Fruit fly (Drosophila melanogaster): ENCODE data around the gene Kah.

Kah gene

DNA sequence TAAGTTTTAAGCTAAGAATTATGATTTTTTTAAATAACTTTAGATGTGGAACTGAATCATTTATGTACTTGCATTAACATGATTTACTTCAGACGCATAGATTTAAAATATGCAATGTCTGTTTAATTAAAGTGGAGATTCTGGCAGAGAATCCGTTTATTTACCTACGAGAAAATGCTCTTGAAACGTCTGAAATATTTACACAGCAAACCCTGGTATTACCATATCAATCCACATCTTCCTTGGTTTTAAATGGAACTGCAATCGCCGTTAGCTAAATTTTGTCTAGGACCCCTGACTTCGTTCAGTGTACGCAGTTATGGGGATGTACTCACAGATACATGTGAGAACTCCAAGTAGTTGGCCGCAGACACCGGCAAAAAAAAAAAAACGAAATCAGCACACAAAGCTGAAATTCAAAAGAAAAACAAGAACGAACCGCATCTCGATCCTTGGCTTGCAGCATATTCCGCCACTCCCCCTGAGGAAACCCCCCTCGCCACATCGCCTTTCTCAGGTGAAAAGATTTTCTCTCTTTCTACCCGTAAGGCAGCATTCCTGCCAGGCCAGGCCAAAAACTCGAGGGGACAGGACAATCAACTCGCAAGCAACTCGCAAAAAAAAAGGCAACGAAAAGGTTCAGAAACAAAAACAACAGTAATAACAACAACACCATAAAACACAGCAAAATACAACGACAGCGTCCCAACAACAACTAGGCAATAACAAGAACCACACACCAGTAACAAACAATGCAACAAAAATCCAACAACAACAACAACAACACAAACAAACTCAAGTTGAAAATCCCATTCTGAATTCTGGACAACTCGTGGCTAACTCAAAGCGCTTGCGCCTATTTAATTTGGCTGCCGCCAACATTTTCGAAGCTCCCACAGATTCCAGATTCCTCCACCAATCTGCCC lies 29.5 kb upstream of the Kah start:
- no peak for TF ChIP-seq CG14711 (tag; optimal IDR thresholded peaks at IDR 0.05)
- no peak for TF ChIP-seq CG7101 (tag; optimal IDR thresholded peaks at IDR 0.05)
- no peak for TF ChIP-seq Clk (GFP tag; optimal IDR thresholded peaks at IDR 0.05)
- no peak for TF ChIP-seq cnc (optimal IDR thresholded peaks at IDR 0.05)
- no peak for TF ChIP-seq Crg-1 (GFP tag; optimal IDR thresholded peaks at IDR 0.05)
- TF ChIP-seq CG33017 (tag; optimal IDR thresholded peaks at IDR 0.05), result no peak
- TF ChIP-seq cic (GFP tag; optimal IDR thresholded peaks at IDR 0.05), result no peak
- no peak for TF ChIP-seq kay (GFP tag; ENCODE audit: borderline replicate concordance)
- TF ChIP-seq tj (GFP tag; optimal IDR thresholded peaks at IDR 0.05), result no peak
- no peak for TF ChIP-seq CG11617 (GFP tag; optimal IDR thresholded peaks at IDR 0.05)
- TF ChIP-seq Mnt (GFP tag; optimal IDR thresholded peaks at IDR 0.05), result no peak

DNA sequence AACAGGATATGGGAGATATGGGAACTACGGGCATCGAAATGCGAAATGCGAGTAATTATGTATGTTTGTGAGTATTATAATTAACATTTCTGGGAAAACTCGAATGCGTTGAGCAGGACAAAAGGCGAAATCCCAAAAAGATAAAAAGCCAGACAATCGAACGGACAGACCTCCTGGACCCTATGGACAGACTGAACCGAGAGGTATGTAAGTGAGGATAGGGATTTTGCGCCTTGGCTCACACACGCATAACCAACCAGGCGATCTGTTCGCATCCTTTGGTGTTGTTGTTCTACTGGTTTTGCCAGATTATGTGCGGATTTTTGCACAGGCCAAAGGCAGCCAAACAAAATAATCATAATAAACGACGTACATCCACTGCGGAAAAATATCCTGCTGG lies 28.9 kb upstream of the Kah start:
- TF ChIP-seq Clk (GFP tag; optimal IDR thresholded peaks at IDR 0.05) (no peak), Mnt (GFP tag; optimal IDR thresholded peaks at IDR 0.05) (no peak), kay (GFP tag; ENCODE audit: borderline replicate concordance) (peak; percentile 42), Hr96 (GFP tag; optimal IDR thresholded peaks at IDR 0.05) (no peak)

DNA sequence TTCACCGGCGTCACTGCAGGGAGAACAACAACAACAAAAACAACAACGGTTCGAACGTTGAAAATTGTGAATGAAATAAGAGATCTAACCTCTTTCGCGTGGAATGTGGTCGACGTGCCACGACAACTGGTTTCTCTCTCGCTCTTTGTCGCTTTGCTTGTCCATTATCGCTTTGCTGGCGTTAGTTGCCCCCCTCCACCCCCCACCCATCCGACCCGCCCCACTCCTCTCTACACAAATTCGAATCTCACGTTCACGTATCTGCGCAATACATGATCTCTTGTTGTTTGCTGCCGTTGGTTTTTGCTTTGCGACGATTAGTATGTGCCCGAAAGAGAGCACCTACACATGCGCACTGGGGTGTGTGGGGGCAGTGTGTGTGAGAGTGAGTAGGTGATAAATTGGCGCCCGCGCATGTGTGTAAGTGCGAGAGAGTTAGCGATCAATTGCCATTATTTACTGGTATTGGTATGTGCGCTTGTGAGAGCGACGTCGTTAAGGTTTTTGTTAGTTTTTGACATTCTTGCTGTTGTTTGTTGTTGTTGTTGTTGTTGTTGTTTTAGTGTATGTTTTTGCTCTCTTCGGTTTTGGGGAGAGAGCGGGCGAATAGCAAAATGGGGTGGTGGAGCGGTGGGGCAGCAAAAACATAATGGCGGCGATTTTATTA lies 27.5 kb upstream of the Kah start:
- no peak for TF ChIP-seq cnc (optimal IDR thresholded peaks at IDR 0.05)
- TF ChIP-seq CG7045 (GFP tag; optimal IDR thresholded peaks at IDR 0.05), result peak; percentile 33
- TF ChIP-seq Crg-1 (GFP tag; optimal IDR thresholded peaks at IDR 0.05), result peak; percentile 46
- peak; percentile 92 for TF ChIP-seq Clk (GFP tag; optimal IDR thresholded peaks at IDR 0.05)
- peak; percentile 56 for TF ChIP-seq pad (GFP tag; optimal IDR thresholded peaks at IDR 0.05)
- peak; percentile 16 for TF ChIP-seq CG5204 (GFP tag; optimal IDR thresholded peaks at IDR 0.05)
- peak; percentile 95 for TF ChIP-seq kay (GFP tag; ENCODE audit: borderline replicate concordance)
- TF ChIP-seq Hr96 (GFP tag; optimal IDR thresholded peaks at IDR 0.05), result no peak
- TF ChIP-seq CG14711 (tag; optimal IDR thresholded peaks at IDR 0.05), result peak; percentile 28
- peak; percentile 10 for TF ChIP-seq CG7101 (tag; optimal IDR thresholded peaks at IDR 0.05)
- peak; percentile 84 for TF ChIP-seq CG12768 (GFP tag; optimal IDR thresholded peaks at IDR 0.05)
- TF ChIP-seq ovo (GFP tag; optimal IDR thresholded peaks at IDR 0.05), result peak; percentile 21
- TF ChIP-seq tj (GFP tag; optimal IDR thresholded peaks at IDR 0.05), result peak; percentile 94
- TF ChIP-seq cic (GFP tag; optimal IDR thresholded peaks at IDR 0.05), result peak; percentile 97
- peak; percentile 61 for TF ChIP-seq Mnt (GFP tag; optimal IDR thresholded peaks at IDR 0.05)
- peak; percentile 49 for TF ChIP-seq bab1 (GFP tag; optimal IDR thresholded peaks at IDR 0.05)
- TF ChIP-seq CG33017 (tag; optimal IDR thresholded peaks at IDR 0.05), result peak; percentile 11
- TF ChIP-seq toe (GFP tag; optimal IDR thresholded peaks at IDR 0.05), result no peak
- peak; percentile 47 for TF ChIP-seq CG11617 (GFP tag; optimal IDR thresholded peaks at IDR 0.05)
- no peak for TF ChIP-seq CG1620 (GFP tag; optimal IDR thresholded peaks at IDR 0.05)

DNA sequence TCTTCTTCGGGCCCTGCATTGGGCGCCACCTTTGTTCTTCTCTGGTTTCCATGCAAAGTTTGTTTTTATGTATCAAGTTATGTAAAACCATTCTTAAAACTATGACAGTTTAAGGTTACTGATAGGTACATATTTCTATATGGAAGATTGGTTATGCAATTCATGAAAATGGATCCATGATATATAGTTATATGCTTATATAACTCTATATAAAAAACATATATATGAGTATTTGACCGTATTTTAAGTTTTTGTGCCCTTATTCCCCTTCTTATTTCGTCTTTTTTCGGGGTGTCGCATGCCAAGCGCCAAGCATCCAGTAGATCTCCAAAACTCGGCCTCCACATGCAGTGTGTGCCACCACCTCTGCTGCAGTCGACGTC lies 27.0 kb upstream of the Kah start:
- TF ChIP-seq Hr96 (GFP tag; optimal IDR thresholded peaks at IDR 0.05) (no peak), cnc (optimal IDR thresholded peaks at IDR 0.05) (no peak), Crg-1 (GFP tag; optimal IDR thresholded peaks at IDR 0.05) (no peak), CG7045 (GFP tag; optimal IDR thresholded peaks at IDR 0.05) (no peak), CG14711 (tag; optimal IDR thresholded peaks at IDR 0.05) (no peak), kay (GFP tag; ENCODE audit: borderline replicate concordance) (no peak), Mnt (GFP tag; optimal IDR thresholded peaks at IDR 0.05) (no peak), CG11617 (GFP tag; optimal IDR thresholded peaks at IDR 0.05) (no peak), tj (GFP tag; optimal IDR thresholded peaks at IDR 0.05) (no peak), CG7101 (tag; optimal IDR thresholded peaks at IDR 0.05) (no peak), CG12768 (GFP tag; optimal IDR thresholded peaks at IDR 0.05) (no peak), pad (GFP tag; optimal IDR thresholded peaks at IDR 0.05) (no peak)

DNA sequence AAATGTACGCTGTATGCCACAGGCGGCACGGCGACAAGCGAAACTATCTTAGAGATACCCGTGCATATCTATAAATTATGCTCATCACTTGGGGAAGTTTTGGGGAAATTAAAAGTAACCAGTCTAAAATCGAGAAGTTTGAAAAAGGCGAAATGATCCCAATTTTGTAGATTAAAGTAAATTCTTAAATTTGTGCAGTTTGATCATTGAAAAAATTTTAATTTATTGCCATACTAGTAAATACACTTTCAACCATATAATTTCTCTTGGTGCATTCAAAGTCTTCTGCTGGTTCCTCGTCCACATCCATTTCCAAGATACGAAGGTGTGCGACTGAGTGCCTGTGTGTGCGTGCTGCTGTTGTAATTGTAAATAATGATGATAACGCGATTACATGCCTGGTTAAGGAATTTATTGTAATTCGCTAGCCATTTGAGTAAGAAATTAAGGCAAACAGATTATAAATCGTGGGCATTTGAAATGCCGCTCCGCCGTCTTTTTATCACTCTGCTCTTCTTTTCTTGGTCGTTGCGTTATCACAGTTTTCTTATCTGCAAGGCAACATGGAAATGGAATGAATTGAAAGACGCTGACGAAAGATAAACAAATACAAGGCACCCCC lies 26.5 kb upstream of the Kah start:
- TF ChIP-seq kay (GFP tag; ENCODE audit: borderline replicate concordance) (peak; percentile 16), bab1 (GFP tag; optimal IDR thresholded peaks at IDR 0.05) (no peak)

DNA sequence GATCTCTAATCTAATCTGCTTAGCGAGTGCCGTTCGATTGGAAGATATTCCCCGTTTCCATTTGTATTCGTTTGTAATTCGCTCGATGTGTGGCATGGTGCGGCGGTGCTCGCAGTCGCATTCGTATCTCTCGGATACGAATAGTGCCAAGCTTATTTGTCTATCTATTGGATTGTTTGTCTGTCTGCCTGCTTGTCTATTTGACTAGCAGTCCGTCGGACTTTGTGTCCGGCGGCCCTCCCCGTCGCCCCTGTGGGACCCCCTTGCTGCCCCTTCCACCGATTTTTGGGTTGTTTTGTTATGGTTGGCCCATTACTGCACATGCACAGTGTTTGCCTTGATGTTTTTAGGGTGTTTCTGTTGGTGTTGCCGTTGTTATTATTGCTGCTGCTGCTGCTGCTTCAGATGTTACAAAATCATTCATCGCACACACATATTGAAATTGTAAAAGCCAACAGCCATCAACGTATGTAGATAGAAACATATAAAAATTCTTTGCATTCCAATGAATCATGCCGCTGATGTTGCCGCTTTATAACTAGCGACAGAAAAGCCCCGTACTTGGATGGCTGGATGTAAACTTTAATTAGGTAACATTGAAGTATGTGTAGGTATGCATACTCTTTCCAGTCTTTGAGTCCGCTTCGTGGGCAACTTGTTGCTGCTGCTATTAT lies 25.8 kb upstream of the Kah start:
- no peak for TF ChIP-seq cic (GFP tag; optimal IDR thresholded peaks at IDR 0.05)
- TF ChIP-seq cnc (optimal IDR thresholded peaks at IDR 0.05), result no peak
- no peak for TF ChIP-seq bab1 (GFP tag; optimal IDR thresholded peaks at IDR 0.05)
- no peak for TF ChIP-seq CG12768 (GFP tag; optimal IDR thresholded peaks at IDR 0.05)
- TF ChIP-seq CG5204 (GFP tag; optimal IDR thresholded peaks at IDR 0.05), result no peak
- TF ChIP-seq CG1620 (GFP tag; optimal IDR thresholded peaks at IDR 0.05), result no peak
- TF ChIP-seq CG7045 (GFP tag; optimal IDR thresholded peaks at IDR 0.05), result no peak
- no peak for TF ChIP-seq kay (GFP tag; ENCODE audit: borderline replicate concordance)
- TF ChIP-seq toe (GFP tag; optimal IDR thresholded peaks at IDR 0.05), result no peak
- no peak for TF ChIP-seq tj (GFP tag; optimal IDR thresholded peaks at IDR 0.05)
- TF ChIP-seq pad (GFP tag; optimal IDR thresholded peaks at IDR 0.05), result no peak
- no peak for TF ChIP-seq CG11617 (GFP tag; optimal IDR thresholded peaks at IDR 0.05)
- no peak for TF ChIP-seq Mnt (GFP tag; optimal IDR thresholded peaks at IDR 0.05)
- TF ChIP-seq Clk (GFP tag; optimal IDR thresholded peaks at IDR 0.05), result no peak
- no peak for TF ChIP-seq ovo (GFP tag; optimal IDR thresholded peaks at IDR 0.05)
- no peak for TF ChIP-seq CG14711 (tag; optimal IDR thresholded peaks at IDR 0.05)
- TF ChIP-seq Crg-1 (GFP tag; optimal IDR thresholded peaks at IDR 0.05), result no peak

Data from whole organism, adult.